Fruit fly (Drosophila melanogaster) whole organism, adult: Measurements from ENCODE around the gene Syx1A.

Experiments used
- CG1620 ChIP-seq: fragments of 200-800 bp; sonication (Bioruptor generic); optimal IDR thresholded peaks from 2 replicates; lab custom pipeline; 2016; ENCODE audit warnings: missing biosample characterization, missing genetic modification characterization
- cnc ChIP-seq, 2 experiments: fragments of >200 bp; optimal IDR thresholded peaks; 2 replicates each; lab custom pipeline; 2017
- toe ChIP-seq: fragments of 200-800 bp; sonication (Bioruptor generic); optimal IDR thresholded peaks from 2 replicates; lab custom pipeline; 2016; ENCODE audit warnings: missing biosample characterization, missing genetic modification characterization

DNA sequence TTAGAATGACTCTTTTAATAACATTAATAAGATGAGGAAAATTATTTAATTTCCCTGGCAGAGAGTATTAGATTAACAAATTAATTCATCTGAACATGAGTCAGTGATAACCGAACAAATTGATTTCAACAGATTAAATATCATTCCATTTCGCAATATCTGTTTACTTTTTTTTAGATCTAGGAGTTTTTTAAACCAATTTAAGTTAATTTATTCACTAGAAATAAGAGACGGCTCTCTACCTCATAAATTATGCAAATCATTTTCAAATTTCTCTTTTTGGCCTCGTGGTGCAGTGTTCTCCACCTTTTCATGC is 7.5 kb upstream of the Syx1A start, which contains the start of gene Root:
- no peak for TF ChIP-seq toe
- no peak for TF ChIP-seq CG1620 (GFP tag; lab: Kevin White, UChicago)
- TF ChIP-seq cnc (optimal IDR thresholded peaks at IDR 0.05; lab: Kevin White, UChicago), result no peak
